Fruit fly (Drosophila melanogaster) whole organism, wandering third instar larva: ENCODE data around the gene rumi.

ENCODE experiments used
- CG32264 ChIP-seq: fragments of 200-800 bp; sonication (Bioruptor generic); optimal IDR thresholded peaks from 2 replicates; lab custom pipeline; 2016; ENCODE audit warnings: missing biosample characterization, missing genetic modification characterization
- CG9705 ChIP-seq: fragments of 200-800 bp; sonication (Bioruptor generic); optimal IDR thresholded peaks from 2 replicates; lab custom pipeline; 2018; ENCODE audit warnings: missing biosample characterization, mild to moderate bottlenecking, missing genetic modification characterization
- CrebA ChIP-seq: fragments of 200-800 bp; sonication (Bioruptor generic); optimal IDR thresholded peaks from 2 replicates; lab custom pipeline; 2016; ENCODE audit warnings: missing biosample characterization, mild to moderate bottlenecking, missing genetic modification characterization, borderline replicate concordance
- Dfd ChIP-seq: fragments of >200 bp; optimal IDR thresholded peaks from 2 replicates; lab custom pipeline; 2017; ENCODE audit warnings: missing biosample characterization, missing genetic modification characterization
- Dif ChIP-seq: fragments of 200-275, 200-300 bp; sonication (Bioruptor generic); optimal IDR thresholded peaks from 2 replicates; lab custom pipeline; 2018; ENCODE audit warnings: missing biosample characterization, missing genetic modification characterization; ENCODE audit not compliant: partially characterized antibody
- HLH106 ChIP-seq: fragments of 200-800 bp; optimal IDR thresholded peaks from 3 replicates; lab custom pipeline; 2019; ENCODE audit warnings: missing biosample characterization, mild to moderate bottlenecking, missing genetic modification characterization, moderate library complexity
- Hnf4 ChIP-seq: fragments of 200-800 bp; sonication (Bioruptor generic); optimal IDR thresholded peaks from 2 replicates; lab custom pipeline; 2016; ENCODE audit warnings: missing biosample characterization, mild to moderate bottlenecking, missing genetic modification characterization
- Hr78 ChIP-seq: fragments of >200 bp; optimal IDR thresholded peaks from 2 replicates; lab custom pipeline; 2017; ENCODE audit warnings: missing biosample characterization, missing genetic modification characterization
- Hr83 ChIP-seq: fragments of 200-300 bp; sonication (Bioruptor generic); optimal IDR thresholded peaks from 2 replicates; lab custom pipeline; 2016; ENCODE audit warnings: missing biosample characterization, mild to moderate bottlenecking, missing genetic modification characterization, moderate library complexity; ENCODE audit not compliant: poor library complexity, severe bottlenecking
- Jra ChIP-seq: sonication (Bioruptor generic); optimal IDR thresholded peaks from 2 replicates; lab custom pipeline; 2016; ENCODE audit warnings: missing biosample characterization, missing genetic modification characterization
- Mio ChIP-seq: sonication (Bioruptor generic); optimal IDR thresholded peaks from 2 replicates; lab custom pipeline; 2016; ENCODE audit warnings: missing biosample characterization, missing genetic modification characterization
- Myc ChIP-seq: fragments of >200 bp; optimal IDR thresholded peaks from 2 replicates; lab custom pipeline; 2017
- N ChIP-seq: fragments of >200 bp; optimal IDR thresholded peaks from 2 replicates; lab custom pipeline; 2018; ENCODE audit warnings: missing biosample characterization, missing external identifiers, missing genetic modification characterization
- OdsH ChIP-seq: fragments of 200-800 bp; sonication (Bioruptor generic); optimal IDR thresholded peaks from 2 replicates; lab custom pipeline; 2016; ENCODE audit warnings: missing biosample characterization, mild to moderate bottlenecking, missing genetic modification characterization
- Rel ChIP-seq, 2 experiments: fragments of 200-800 bp; sonication (Bioruptor generic) in 1 of 2; optimal IDR thresholded peaks; 2 replicates in 1 of 2; 3 replicates in 1 of 2; lab custom pipeline; 2016 to 2019; ENCODE audit warnings: mild to moderate bottlenecking in 2 of 2, missing biosample characterization in 2 of 2, missing genetic modification characterization in 2 of 2, moderate library complexity in 1 of 2
- brk ChIP-seq: fragments of 200-800 bp; sonication (Bioruptor generic); optimal IDR thresholded peaks from 2 replicates; lab custom pipeline; 2016; ENCODE audit warnings: missing biosample characterization, mild to moderate bottlenecking, missing genetic modification characterization
- dmrt93B ChIP-seq: fragments of 200-800 bp; sonication (Bioruptor generic); optimal IDR thresholded peaks from 2 replicates; lab custom pipeline; 2018; ENCODE audit warnings: missing biosample characterization, mild to moderate bottlenecking, missing genetic modification characterization
- dsf ChIP-seq: sonication (Bioruptor generic); optimal IDR thresholded peaks from 2 replicates; lab custom pipeline; 2016; ENCODE audit warnings: missing biosample characterization, missing genetic modification characterization, borderline replicate concordance
- ey ChIP-seq: fragments of 200-800 bp; sonication (Bioruptor generic); optimal IDR thresholded peaks from 2 replicates; lab custom pipeline; 2016; ENCODE audit warnings: missing biosample characterization, missing genetic modification characterization
- foxo ChIP-seq, 2 experiments: fragments of 200-800 bp; sonication (Bioruptor generic); optimal IDR thresholded peaks; 2 replicates in 1 of 2; 3 replicates in 1 of 2; lab custom pipeline; 2016 to 2017; ENCODE audit warnings: missing biosample characterization in 2 of 2, missing genetic modification characterization in 2 of 2
- fru ChIP-seq: fragments of 200-800 bp; sonication (Bioruptor generic); optimal IDR thresholded peaks from 3 replicates; lab custom pipeline; 2016; ENCODE audit warnings: missing biosample characterization, mild to moderate bottlenecking, missing genetic modification characterization
- jim ChIP-seq: fragments of 175-275, 200-325 bp; sonication (Bioruptor generic); optimal IDR thresholded peaks from 2 replicates; lab custom pipeline; 2016; ENCODE audit warnings: missing biosample characterization, mild to moderate bottlenecking, missing genetic modification characterization
- pan ChIP-seq: fragments of >200 bp; optimal IDR thresholded peaks from 2 replicates; lab custom pipeline; 2017
- psq ChIP-seq: fragments of 200-800 bp; sonication (Bioruptor generic); optimal IDR thresholded peaks from 3 replicates; lab custom pipeline; 2017; ENCODE audit warnings: missing biosample characterization, mild to moderate bottlenecking, missing genetic modification characterization, moderate library complexity
- rgr ChIP-seq: fragments of 200-800 bp; sonication (Bioruptor generic); optimal IDR thresholded peaks from 3 replicates; lab custom pipeline; 2016; ENCODE audit warnings: missing biosample characterization, mild to moderate bottlenecking, missing genetic modification characterization
- sv ChIP-seq: fragments of 200-800 bp; sonication (Bioruptor generic); optimal IDR thresholded peaks from 3 replicates; lab custom pipeline; 2016; ENCODE audit warnings: missing biosample characterization, missing genetic modification characterization
- tai ChIP-seq: sonication (Bioruptor generic); optimal IDR thresholded peaks from 2 replicates; lab custom pipeline; 2016; ENCODE audit warnings: missing biosample characterization, missing genetic modification characterization
- woc ChIP-seq: sonication (Bioruptor generic); optimal IDR thresholded peaks from 2 replicates; lab custom pipeline; 2016; ENCODE audit warnings: missing biosample characterization, mild to moderate bottlenecking, missing genetic modification characterization

Gene rumi

dm6 chr3R:22751111-22751510 lies 714 bp upstream of the rumi start:
- TF ChIP-seq Myc (lab: Kevin White, UChicago): no peak
- TF ChIP-seq ey: peak; percentile 5
- TF ChIP-seq brk (GFP tag; lab: Kevin White, UChicago): no peak
- no peak for TF ChIP-seq CG9705 (GFP tag; lab: Kevin White, UChicago)
- peak; percentile 6 for TF ChIP-seq N
- TF ChIP-seq rgr (GFP tag; lab: Kevin White, UChicago): peak; percentile 11
- no peak for TF ChIP-seq HLH106 (tag; lab: Kevin White, UChicago)
- no peak for TF ChIP-seq Hnf4 (GFP tag; lab: Kevin White, UChicago)
- no peak for TF ChIP-seq Hr78 (GFP tag; lab: Kevin White, UChicago)

- TF ChIP-seq brk (GFP tag; lab: Kevin White, UChicago) (no peak), Rel (GFP tag; optimal IDR thresholded peaks at IDR 0.05; lab: Kevin White, UChicago) (no peak), Rel (tag; optimal IDR thresholded peaks at IDR 0.05; lab: Kevin White, UChicago) (no peak), pan (lab: Kevin White, UChicago) (no peak), jim (GFP tag; lab: Kevin White, UChicago) (no peak), CrebA (GFP tag; lab: Kevin White, UChicago) (no peak), fru (GFP tag; lab: Kevin White, UChicago) (no peak), ey (no peak), tai (no peak), Dfd (GFP tag; lab: Kevin White, UChicago) (no peak), psq (GFP tag; lab: Kevin White, UChicago) (no peak), OdsH (GFP tag; lab: Kevin White, UChicago) (no peak), dmrt93B (GFP tag; lab: Kevin White, UChicago) (no peak)
Observed at dm6 chr3R:22750039-22750438, 358 bp downstream of the rumi start.

dm6 chr3R:22748956-22749355 lies 1.4 kb downstream of the rumi start, which contains the start of gene CG31139:
CG31139 (minus strand) TSS chr3R:22749056.
- TF ChIP-seq brk (GFP tag; lab: Kevin White, UChicago) (no peak), CG9705 (GFP tag; lab: Kevin White, UChicago) (no peak), Dfd (GFP tag; lab: Kevin White, UChicago) (no peak), Hnf4 (GFP tag; lab: Kevin White, UChicago) (no peak)

DNA sequence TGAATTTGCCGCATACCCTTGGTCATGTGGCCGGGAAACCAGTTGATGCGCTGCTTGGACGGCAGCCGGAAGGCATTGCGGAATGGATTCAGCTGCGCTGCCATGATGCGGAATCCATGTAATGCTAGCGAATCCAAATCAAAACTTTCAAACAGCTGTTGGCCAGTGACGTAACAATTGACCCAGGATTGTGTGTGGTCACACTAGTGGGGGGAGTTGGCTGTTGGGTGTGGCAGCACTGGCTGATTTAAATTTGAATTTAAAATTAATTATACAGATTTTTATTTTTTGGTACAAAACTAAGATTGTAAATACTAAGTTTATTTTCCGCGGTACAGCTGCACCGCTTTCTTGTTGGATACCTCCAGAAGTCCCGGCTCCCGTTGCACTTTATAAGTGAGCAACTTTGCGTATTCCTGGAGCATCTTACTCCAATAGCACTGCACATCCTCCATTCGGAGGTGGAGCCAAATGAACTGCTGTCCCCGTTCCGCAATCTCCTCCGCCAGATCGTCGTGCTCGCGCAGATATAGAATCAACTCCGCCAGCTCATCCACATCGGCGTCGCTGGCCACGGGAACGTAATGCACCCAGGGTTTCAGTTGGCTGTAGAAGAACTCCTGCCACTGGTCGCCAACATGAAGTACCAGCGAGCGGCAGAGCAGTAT lies 2.8 kb downstream of the rumi start, which contains the start of gene CG17141:
TSS of gene CG17141 (minus strand) at position 177 of the 668 bp plus-strand sequence.
- no peak for TF ChIP-seq dsf (GFP tag; lab: Kevin White, UChicago)
- TF ChIP-seq Dif (GFP tag; lab: Kevin White, UChicago): peak; percentile 26
- no peak for TF ChIP-seq fru (GFP tag; lab: Kevin White, UChicago)
- no peak for TF ChIP-seq CG32264
- TF ChIP-seq Mio (GFP tag; lab: Kevin White, UChicago): no peak
- peak; percentile 35 for TF ChIP-seq Hr83 (GFP tag; lab: Kevin White, UChicago)
- TF ChIP-seq CG9705 (GFP tag; lab: Kevin White, UChicago): no peak

DNA sequence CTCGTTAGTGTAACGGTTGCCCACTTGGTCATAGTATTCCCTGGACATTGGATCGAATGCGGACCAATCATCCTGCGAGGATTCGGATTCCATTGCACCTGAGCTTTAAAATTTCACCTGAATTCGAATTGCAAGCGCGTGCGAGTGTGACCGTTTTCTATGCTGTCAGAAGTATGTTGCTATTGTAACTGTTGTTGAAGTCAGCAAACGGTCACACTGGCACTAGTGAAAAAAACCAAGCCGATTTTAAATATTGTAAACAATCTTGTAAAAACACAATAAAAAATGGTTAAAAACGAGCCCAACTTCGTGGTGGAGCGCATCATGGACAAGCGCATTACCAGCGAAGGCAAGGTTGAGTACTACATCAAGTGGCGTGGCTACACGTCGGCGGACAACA lies 5.0 kb downstream of the rumi start, which contains the start of the genes vret and HP1c:
TSS of gene vret (minus strand) at position 150 of the 400 bp plus-strand sequence.
TSS of gene HP1c (plus strand) at position 189 of the 400 bp plus-strand sequence.
- TF ChIP-seq woc (GFP tag; lab: Kevin White, UChicago) (no peak), sv (no peak), Rel (GFP tag; optimal IDR thresholded peaks at IDR 0.05; lab: Kevin White, UChicago) (no peak), Rel (tag; optimal IDR thresholded peaks at IDR 0.05; lab: Kevin White, UChicago) (peak; percentile 37), Jra (GFP tag; lab: Kevin White, UChicago) (no peak), foxo (GFP tag; optimal IDR thresholded peaks at IDR 0.05; lab: Kevin White, UChicago) (no peak)
- TF ChIP-seq, all 38 proteins: peak for 1

- TF ChIP-seq psq (GFP tag; lab: Kevin White, UChicago): no peak
- TF ChIP-seq Rel (GFP tag; optimal IDR thresholded peaks at IDR 0.05; lab: Kevin White, UChicago): no peak
- peak; percentile 91 for TF ChIP-seq Rel (tag; optimal IDR thresholded peaks at IDR 0.05; lab: Kevin White, UChicago)
Observed at dm6 chr3R:22740930-22741329, 9.5 kb downstream of the rumi start, which contains the start of the genes Dcr-1 and CG6985. Dcr-1 (minus strand) TSS chr3R:22741091. CG6985 (plus strand) TSS chr3R:22741150.
